Worm (Caenorhabditis elegans) whole organism, late embryonic: ENCODE data around the gene syf-2.

Source experiments
- T23F11.4 ChIP-seq: fragments of 200-800 bp; sonication (Bioruptor generic); optimal IDR thresholded peaks from 2 replicates; lab custom pipeline; 2018; ENCODE audit warnings: mild to moderate bottlenecking, missing genetic modification characterization, missing compliant biosample characterization
- ceh-30 ChIP-seq: fragments of 150-350 bp; optimal IDR thresholded peaks from 2 replicates; lab custom pipeline; 2014; ENCODE audit warnings: missing biosample characterization, missing genetic modification characterization
- hlh-30 ChIP-seq: sonication (generic microtip); optimal IDR thresholded peaks from 2 replicates; lab custom pipeline; 2017; ENCODE audit warnings: antibody characterized with exemption, missing genetic modification characterization, missing compliant biosample characterization; ENCODE audit not compliant: insufficient read depth
- nhr-11 ChIP-seq: fragments of 150-350 bp; optimal IDR thresholded peaks from 2 replicates; lab custom pipeline; 2014; ENCODE audit warnings: missing biosample characterization, missing genetic modification characterization
- pax-1 ChIP-seq: fragments of 150-350 bp; optimal IDR thresholded peaks from 2 replicates; lab custom pipeline; 2014; ENCODE audit warnings: missing biosample characterization, missing genetic modification characterization
- pha-4 ChIP-seq: fragments of 150-350 bp; optimal IDR thresholded peaks from 2 replicates; lab custom pipeline; 2018; ENCODE audit warnings: missing biosample characterization, missing genetic modification reagents, missing genetic modification characterization
- sox-4 ChIP-seq: sonication (generic microtip); optimal IDR thresholded peaks from 2 replicates; lab custom pipeline; 2017; ENCODE audit warnings: mild to moderate bottlenecking, missing genetic modification characterization, inconsistent platforms, missing compliant biosample characterization

DNA sequence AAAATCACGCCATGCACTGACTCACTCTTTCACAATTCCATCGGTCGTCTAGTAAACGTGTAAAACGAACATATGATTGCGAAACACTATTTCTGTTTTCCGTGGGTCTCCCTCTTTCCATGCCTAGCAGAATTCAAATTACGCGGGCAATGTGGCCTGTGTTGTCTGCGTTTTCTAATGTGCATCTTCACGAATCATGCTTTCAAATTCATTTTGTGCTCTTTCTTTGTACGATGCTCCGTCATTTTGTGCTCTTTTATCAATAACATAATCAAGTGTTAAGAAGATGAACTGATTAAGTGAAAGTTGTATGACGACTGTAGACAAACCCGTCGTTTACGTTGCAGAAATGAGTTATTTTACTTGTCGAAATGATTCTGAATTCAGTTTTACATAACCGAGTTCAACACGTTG is 3.9 kb upstream of the syf-2 start:
- TF ChIP-seq pha-4 (no peak), T23F11.4 (GFP tag; lab: Kevin White, UChicago) (no peak), sox-4 (tag; lab: Kevin White, UChicago) (no peak), hlh-30 (no peak), pax-1 (tag; lab: Kevin White, UChicago) (no peak), nhr-11 (tag; lab: Kevin White, UChicago) (no peak), ceh-30 (tag; lab: Kevin White, UChicago) (no peak)
